Fruit fly (Drosophila melanogaster) whole organism: ENCODE data around the gene frtz.
A peak's percentile ranks its signal among the peaks of the same experiment; 100 is the strongest.

Experiments used
- CG8478 ChIP-seq: fragments of >200 bp; optimal IDR thresholded peaks from 2 replicates; lab custom pipeline; 2018; ENCODE audit warnings: inconsistent platforms
- Dll ChIP-seq: fragments of >200 bp; optimal IDR thresholded peaks from 2 replicates; lab custom pipeline; 2017
- EcR ChIP-seq, 2 experiments: fragments of >200 bp; optimal IDR thresholded peaks; 2 replicates each; lab custom pipeline; 2017; ENCODE audit warnings: missing biosample characterization in 2 of 2, missing genetic modification characterization in 2 of 2, missing genetic modification reagents in 2 of 2
- pan ChIP-seq: fragments of >200 bp; optimal IDR thresholded peaks from 2 replicates; lab custom pipeline; 2017
- psq ChIP-seq: fragments of >200 bp; optimal IDR thresholded peaks from 2 replicates; lab custom pipeline; 2017
- usp ChIP-seq: fragments of >200 bp; optimal IDR thresholded peaks from 2 replicates; lab custom pipeline; 2017; ENCODE audit warnings: missing biosample characterization, missing genetic modification characterization, mixed read lengths

The frtz gene

dm6 chr2L:1715699-1716333 is at the start of gene frtz:
Gene frtz (minus strand): TSS chr2L:1715851.
- TF ChIP-seq EcR (GFP tag; optimal IDR thresholded peaks at IDR 0.05; lab: Kevin White, UChicago) (no peak), Dll (lab: Kevin White, UChicago) (no peak), psq (lab: Kevin White, UChicago) (no peak), usp (GFP tag; lab: Kevin White, UChicago) (no peak), CG8478 (lab: Kevin White, UChicago) (no peak), pan (lab: Kevin White, UChicago) (no peak)

DNA sequence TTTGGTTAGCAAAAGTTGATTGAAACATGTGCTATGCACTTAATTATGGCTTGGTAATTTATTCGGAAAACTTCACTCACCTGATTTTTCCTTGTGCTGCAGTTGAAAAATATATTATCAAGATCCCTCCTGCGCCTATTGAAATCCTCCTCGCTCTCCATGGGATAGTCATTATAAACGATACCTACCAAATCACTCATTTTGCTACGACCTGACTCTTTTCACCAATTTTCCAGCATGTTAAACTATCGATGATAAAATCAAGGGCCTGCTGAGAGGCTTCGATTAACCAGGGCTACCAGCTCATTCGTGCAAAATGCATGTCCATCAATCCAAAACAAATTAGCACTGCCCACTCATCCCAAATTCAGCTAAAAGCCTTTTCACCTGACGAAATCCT is 43.2 kb upstream of the frtz start, which contains the start of gene CG17650:
Gene CG17650, minus strand, starts transcription at position 241 of the 400 bp plus-strand sequence.
- no peak for TF ChIP-seq usp (GFP tag; lab: Kevin White, UChicago)
- TF ChIP-seq Dll (lab: Kevin White, UChicago) = no peak
- TF ChIP-seq psq (lab: Kevin White, UChicago) = no peak
- TF ChIP-seq EcR (GFP tag; optimal IDR thresholded peaks at IDR 0.05; lab: Kevin White, UChicago) = no peak
- TF ChIP-seq pan (lab: Kevin White, UChicago) = no peak

DNA sequence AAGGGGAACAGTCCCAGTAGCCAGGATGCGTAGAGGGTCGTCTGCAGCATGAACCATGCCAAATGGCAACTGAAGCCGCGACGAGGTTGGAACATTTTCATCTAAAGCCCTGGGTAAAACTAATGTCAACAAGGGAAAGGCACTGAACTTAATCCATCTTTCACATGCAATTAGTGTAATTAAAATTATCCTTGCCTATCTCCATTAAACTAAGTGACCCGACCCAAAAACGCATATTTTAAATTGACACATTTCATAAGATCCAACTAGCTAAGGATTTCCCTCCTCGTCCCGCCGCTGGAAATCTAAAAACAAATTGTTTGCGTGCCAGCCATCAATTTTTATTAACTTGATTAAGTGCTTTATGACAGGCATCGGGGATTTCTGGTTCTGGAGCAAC is 40.7 kb upstream of the frtz start, which contains the start of gene Gr22f:
Gene Gr22f, minus strand, starts transcription at position 101 of the 400 bp plus-strand sequence.
- TF ChIP-seq pan (lab: Kevin White, UChicago) = no peak
- TF ChIP-seq psq (lab: Kevin White, UChicago) = no peak
- no peak for TF ChIP-seq EcR (GFP tag; optimal IDR thresholded peaks at IDR 0.05; lab: Kevin White, UChicago)
- TF ChIP-seq usp (GFP tag; lab: Kevin White, UChicago) = no peak
- no peak for TF ChIP-seq Dll (lab: Kevin White, UChicago)
- TF ChIP-seq CG8478 (lab: Kevin White, UChicago) = no peak

DNA sequence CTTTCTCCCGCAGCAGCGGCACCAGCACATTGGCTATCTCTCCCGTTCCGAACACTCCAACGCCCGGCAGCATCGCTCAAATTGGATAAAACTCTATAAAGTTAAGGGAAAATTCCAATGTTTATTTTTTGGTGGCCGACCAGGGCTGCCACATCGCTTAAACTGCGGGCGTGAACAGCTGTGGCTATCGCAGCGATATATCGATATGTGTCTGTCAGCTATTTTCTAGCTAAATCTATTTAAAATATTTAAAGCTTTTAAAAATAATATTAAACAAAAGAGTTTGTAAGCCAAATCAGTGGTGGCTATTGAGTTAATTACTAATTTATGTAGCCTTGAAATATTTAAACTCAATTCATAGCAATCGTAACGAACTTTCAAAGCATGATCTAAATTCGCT is 36.3 kb upstream of the frtz start, which contains the start of the genes CG17712 and CG17648:
Gene CG17712, minus strand, starts transcription at position 170 of the 400 bp plus-strand sequence.
Gene CG17648, plus strand, starts transcription at position 356 of the 400 bp plus-strand sequence.
- no peak for TF ChIP-seq Dll (lab: Kevin White, UChicago)
- TF ChIP-seq psq (lab: Kevin White, UChicago) = no peak

DNA sequence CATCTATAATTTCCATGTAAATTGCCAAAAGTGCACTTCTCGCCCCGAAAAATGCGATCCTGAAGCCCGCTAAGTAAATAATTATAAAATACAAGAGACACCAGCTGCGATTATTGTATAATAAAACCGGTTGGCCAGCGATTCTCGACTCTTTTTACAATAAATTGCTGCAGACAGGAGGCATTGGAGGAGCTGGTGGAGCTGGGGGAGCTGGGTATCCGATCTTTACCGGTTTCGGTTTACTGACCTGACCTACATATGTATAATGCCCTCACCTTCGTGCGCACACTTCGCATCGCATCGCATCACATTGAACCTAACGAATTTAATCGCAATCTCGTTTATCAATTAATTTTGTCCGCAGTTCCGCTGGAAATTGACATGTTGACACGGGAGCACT is 32.8 kb upstream of the frtz start:
- TF ChIP-seq CG8478 (lab: Kevin White, UChicago) = no peak
- TF ChIP-seq usp (GFP tag; lab: Kevin White, UChicago) = no peak

dm6 chr2L:1743800-1744199 is 28.1 kb upstream of the frtz start:
- TF ChIP-seq EcR (GFP tag; optimal IDR thresholded peaks at IDR 0.05; lab: Kevin White, UChicago) (no peak), psq (lab: Kevin White, UChicago) (no peak), CG8478 (lab: Kevin White, UChicago) (no peak), pan (lab: Kevin White, UChicago) (no peak), Dll (lab: Kevin White, UChicago) (no peak), usp (GFP tag; lab: Kevin White, UChicago) (no peak)

DNA sequence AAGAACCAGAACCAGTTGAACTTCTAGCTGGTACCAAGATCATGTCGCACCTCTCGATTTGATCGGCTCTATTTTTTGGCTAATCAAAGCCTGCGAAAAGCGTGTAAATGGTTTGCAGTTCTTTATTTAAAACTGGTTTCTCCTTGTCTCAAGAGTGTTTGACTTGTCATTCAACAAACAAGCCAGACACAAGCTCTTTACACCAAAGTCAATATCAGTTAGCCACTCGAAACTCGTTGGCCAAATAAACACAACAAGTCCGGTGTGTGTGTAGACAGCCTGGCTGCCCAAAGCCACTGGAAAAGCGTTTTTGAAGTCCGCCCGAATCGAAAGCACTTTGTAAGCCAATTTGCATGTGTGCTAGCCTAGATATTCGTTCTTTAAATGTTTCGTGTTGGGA is 24.4 kb upstream of the frtz start:
- TF ChIP-seq Dll (lab: Kevin White, UChicago) = no peak
- no peak for TF ChIP-seq CG8478 (lab: Kevin White, UChicago)
- no peak for TF ChIP-seq usp (GFP tag; lab: Kevin White, UChicago)
- TF ChIP-seq EcR (GFP tag; optimal IDR thresholded peaks at IDR 0.05; lab: Kevin White, UChicago) = no peak
- TF ChIP-seq pan (lab: Kevin White, UChicago) = no peak
- no peak for TF ChIP-seq psq (lab: Kevin White, UChicago)

dm6 chr2L:1738054-1738453 is 22.4 kb upstream of the frtz start:
- TF ChIP-seq EcR (GFP tag; optimal IDR thresholded peaks at IDR 0.05; lab: Kevin White, UChicago) (no peak), psq (lab: Kevin White, UChicago) (no peak), pan (lab: Kevin White, UChicago) (no peak), usp (GFP tag; lab: Kevin White, UChicago) (no peak), Dll (lab: Kevin White, UChicago) (no peak), CG8478 (lab: Kevin White, UChicago) (no peak)

DNA sequence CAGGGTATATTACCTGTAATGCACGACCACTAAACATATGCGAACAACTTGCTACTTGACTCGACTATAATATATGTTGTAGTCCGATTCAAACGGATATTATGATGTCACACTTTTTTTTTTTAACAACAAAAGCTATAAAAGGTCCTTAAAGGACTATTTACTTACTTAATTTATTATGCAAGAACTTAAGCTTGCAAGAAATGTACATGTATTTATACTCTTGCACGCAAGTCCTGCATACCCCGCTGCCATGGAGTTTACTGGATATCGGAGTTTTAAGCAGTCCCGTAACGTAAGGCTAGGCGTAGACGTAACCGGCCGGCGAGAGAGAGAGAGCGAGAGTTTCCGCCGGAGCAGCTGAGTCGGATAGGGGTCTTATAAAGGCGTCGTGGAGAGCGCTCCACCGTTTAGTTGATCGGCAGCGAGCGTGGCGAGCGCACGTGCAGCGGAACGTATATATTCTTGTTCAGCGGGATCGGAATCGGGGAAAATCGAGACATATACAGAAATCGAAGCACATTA is 21.5 kb upstream of the frtz start:
- TF ChIP-seq Dll (lab: Kevin White, UChicago) (no peak), pan (lab: Kevin White, UChicago) (peak; percentile 49)

DNA sequence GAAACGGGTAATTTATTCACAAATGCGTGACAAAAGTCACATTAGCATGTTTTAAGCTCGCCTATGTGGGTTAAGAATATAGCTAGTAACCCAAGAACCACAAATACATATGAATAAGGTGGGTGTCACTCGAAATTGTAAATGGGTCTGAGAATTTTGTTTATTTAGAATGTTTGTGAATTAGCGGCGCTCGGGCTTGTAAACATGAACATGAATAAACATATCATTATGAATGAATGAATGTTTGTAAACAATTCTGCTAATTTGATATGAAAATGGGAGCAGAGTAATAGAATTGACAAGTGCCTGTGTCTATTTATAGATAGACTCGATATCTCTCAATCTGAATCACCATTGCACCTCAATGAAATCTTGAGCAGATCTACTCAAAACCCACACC is 19.5 kb upstream of the frtz start:
- TF ChIP-seq CG8478 (lab: Kevin White, UChicago) = no peak
- TF ChIP-seq usp (GFP tag; lab: Kevin White, UChicago) = no peak
- TF ChIP-seq EcR (GFP tag; optimal IDR thresholded peaks at IDR 0.05; lab: Kevin White, UChicago) = no peak
- TF ChIP-seq psq (lab: Kevin White, UChicago) = no peak
- TF ChIP-seq Dll (lab: Kevin White, UChicago) = no peak
- TF ChIP-seq pan (lab: Kevin White, UChicago) = no peak

dm6 chr2L:1733155-1733813 is 17.6 kb upstream of the frtz start:
- TF ChIP-seq CG8478 (lab: Kevin White, UChicago) = no peak
- no peak for TF ChIP-seq Dll (lab: Kevin White, UChicago)
- TF ChIP-seq pan (lab: Kevin White, UChicago) = no peak
- peak in 1 of 2 experiments; percentile 53 for TF ChIP-seq EcR (GFP tag; optimal IDR thresholded peaks at IDR 0.05; lab: Kevin White, UChicago)
- TF ChIP-seq usp (GFP tag; lab: Kevin White, UChicago) = no peak
- TF ChIP-seq psq (lab: Kevin White, UChicago) = no peak
